Worm (Caenorhabditis elegans) whole organism, late embryonic: ENCODE measurements around the gene oac-22.

ENCODE experiments used
- C38D4.7 ChIP-seq: fragments of 200-800 bp; sonication (Bioruptor generic); optimal IDR thresholded peaks from 2 replicates; lab custom pipeline; 2018; ENCODE audit warnings: mild to moderate bottlenecking, missing genetic modification characterization, moderate library complexity, missing compliant biosample characterization
- F13H6.1 ChIP-seq: sonication (generic microtip); optimal IDR thresholded peaks from 2 replicates; lab custom pipeline; 2016; ENCODE audit warnings: missing genetic modification characterization, missing compliant biosample characterization
- K09A11.1 ChIP-seq: sonication (generic microtip); optimal IDR thresholded peaks from 2 replicates; lab custom pipeline; 2017; ENCODE audit warnings: antibody characterized with exemption, mild to moderate bottlenecking, missing genetic modification characterization, missing compliant biosample characterization; ENCODE audit not compliant: insufficient read depth
- Y22D7AL.16 ChIP-seq: sonication (generic microtip); optimal IDR thresholded peaks from 2 replicates; lab custom pipeline; 2016; ENCODE audit warnings: missing genetic modification characterization, missing compliant biosample characterization
- ama-1 ChIP-seq: fragments of 150-350 bp; optimal IDR thresholded peaks from 2 replicates; lab custom pipeline; 2014
- ceh-2 ChIP-seq: sonication (generic microtip); optimal IDR thresholded peaks from 2 replicates; lab custom pipeline; 2016; ENCODE audit warnings: missing genotype, missing genetic modification characterization, missing compliant biosample characterization
- ceh-24 ChIP-seq: sonication (generic microtip); optimal IDR thresholded peaks from 2 replicates; lab custom pipeline; 2016; ENCODE audit warnings: mild to moderate bottlenecking, missing genetic modification characterization, missing compliant biosample characterization
- ceh-9 ChIP-seq: sonication (generic microtip); optimal IDR thresholded peaks from 2 replicates; lab custom pipeline; 2016; ENCODE audit warnings: mild to moderate bottlenecking, missing genetic modification characterization, inconsistent platforms, missing compliant biosample characterization
- che-1 ChIP-seq: sonication (generic microtip); optimal IDR thresholded peaks from 2 replicates; lab custom pipeline; 2016; ENCODE audit warnings: mild to moderate bottlenecking, missing genetic modification characterization, missing compliant biosample characterization
- dve-1 ChIP-seq: sonication (generic microtip); optimal IDR thresholded peaks from 2 replicates; lab custom pipeline; 2017; ENCODE audit warnings: antibody characterized with exemption, mild to moderate bottlenecking, missing genetic modification characterization, missing compliant biosample characterization
- elt-2 ChIP-seq: sonication (generic microtip); optimal IDR thresholded peaks from 2 replicates; lab custom pipeline; 2016; ENCODE audit warnings: missing genetic modification reagents, missing genetic modification characterization, missing compliant biosample characterization
- elt-4 ChIP-seq: sonication (generic microtip); optimal IDR thresholded peaks from 2 replicates; lab custom pipeline; 2016; ENCODE audit warnings: missing genetic modification characterization, missing compliant biosample characterization
- eyg-1 ChIP-seq: sonication (generic microtip); optimal IDR thresholded peaks from 2 replicates; lab custom pipeline; 2016; ENCODE audit warnings: missing genotype, missing genetic modification characterization, missing compliant biosample characterization
- fkh-10 ChIP-seq: fragments of 150-350 bp; optimal IDR thresholded peaks from 2 replicates; lab custom pipeline; 2014; ENCODE audit warnings: missing biosample characterization, missing genetic modification reagents, missing genetic modification characterization
- hlh-13 ChIP-seq: fragments of 200-800 bp; sonication (Bioruptor generic); optimal IDR thresholded peaks from 2 replicates; lab custom pipeline; 2018; ENCODE audit warnings: mild to moderate bottlenecking, missing genetic modification characterization, missing compliant biosample characterization
- lim-6 ChIP-seq: sonication (generic microtip); optimal IDR thresholded peaks from 2 replicates; lab custom pipeline; 2016; ENCODE audit warnings: missing genetic modification characterization, missing compliant biosample characterization
- mec-3 ChIP-seq: sonication (generic microtip); optimal IDR thresholded peaks from 2 replicates; lab custom pipeline; 2016; ENCODE audit warnings: borderline replicate concordance, missing genetic modification characterization, missing compliant biosample characterization
- nhr-11 ChIP-seq: fragments of 150-350 bp; optimal IDR thresholded peaks from 2 replicates; lab custom pipeline; 2014; ENCODE audit warnings: missing biosample characterization, missing genetic modification characterization
- npax-4 ChIP-seq: sonication (generic microtip); optimal IDR thresholded peaks from 2 replicates; lab custom pipeline; 2016; ENCODE audit warnings: missing genetic modification characterization, missing compliant biosample characterization
- pag-3 ChIP-seq: sonication (generic microtip); optimal IDR thresholded peaks from 2 replicates; lab custom pipeline; 2016; ENCODE audit warnings: missing compliant biosample characterization, missing genetic modification characterization, borderline replicate concordance
- pax-1 ChIP-seq: fragments of 150-350 bp; optimal IDR thresholded peaks from 2 replicates; lab custom pipeline; 2014; ENCODE audit warnings: missing biosample characterization, missing genetic modification characterization
- pha-2 ChIP-seq: sonication (generic microtip); optimal IDR thresholded peaks from 2 replicates; lab custom pipeline; 2017; ENCODE audit warnings: mild to moderate bottlenecking, missing genetic modification characterization, missing compliant biosample characterization
- pha-4 ChIP-seq: fragments of 150-350 bp; optimal IDR thresholded peaks from 2 replicates; lab custom pipeline; 2018; ENCODE audit warnings: missing biosample characterization, missing genetic modification reagents, missing genetic modification characterization
- pqm-1 ChIP-seq: sonication (generic microtip); optimal IDR thresholded peaks from 2 replicates; lab custom pipeline; 2016; ENCODE audit warnings: missing genetic modification characterization, missing compliant biosample characterization
- pros-1 ChIP-seq: fragments of 150-350 bp; optimal IDR thresholded peaks from 2 replicates; lab custom pipeline; 2014; ENCODE audit warnings: missing biosample characterization, missing genetic modification reagents, missing genetic modification characterization
- sdc-2 ChIP-seq: sonication (generic microtip); optimal IDR thresholded peaks from 2 replicates; lab custom pipeline; 2016; ENCODE audit warnings: missing genotype, missing genetic modification characterization, missing compliant biosample characterization
- sox-2 ChIP-seq: fragments of 200-800 bp; sonication (Bioruptor generic); IDR thresholded peaks from 2 replicates; pipeline ENCODE4 v1.3.6; 2022; ENCODE audit warnings: missing genetic modification reagents, missing genetic modification characterization, missing compliant biosample characterization
- tbx-7 ChIP-seq: sonication (generic microtip); optimal IDR thresholded peaks from 2 replicates; lab custom pipeline; 2016; ENCODE audit warnings: missing genotype, missing genetic modification characterization, missing compliant biosample characterization
- ttx-3 ChIP-seq: sonication (generic microtip); optimal IDR thresholded peaks from 2 replicates; lab custom pipeline; 2016; ENCODE audit warnings: missing genetic modification reagents, missing genetic modification characterization, missing compliant biosample characterization
- unc-3 ChIP-seq, 2 experiments: fragments of 200-800 bp in 1 of 2; sonication (Bioruptor generic) in 1 of 2; sonication (generic microtip) in 1 of 2; conservative IDR thresholded peaks in 1 of 2; optimal IDR thresholded peaks in 1 of 2; 2 replicates each; pipeline versions ENCODE4 v1.3.6 to Lab custom; 2016 to 2022; ENCODE audit warnings: missing compliant biosample characterization in 2 of 2, missing genetic modification characterization in 2 of 2, missing genetic modification reagents in 1 of 2
- unc-42 ChIP-seq: sonication (generic microtip); optimal IDR thresholded peaks from 2 replicates; lab custom pipeline; 2016; ENCODE audit warnings: missing genotype, missing genetic modification characterization, missing compliant biosample characterization
- unc-55 ChIP-seq: sonication (generic microtip); optimal IDR thresholded peaks from 2 replicates; lab custom pipeline; 2017; ENCODE audit warnings: missing biosample characterization, missing genetic modification reagents, missing genetic modification characterization
- unc-86 ChIP-seq: sonication (generic microtip); optimal IDR thresholded peaks from 2 replicates; lab custom pipeline; 2016; ENCODE audit warnings: missing genetic modification characterization, missing compliant biosample characterization
- zip-5 ChIP-seq: sonication (generic microtip); optimal IDR thresholded peaks from 2 replicates; lab custom pipeline; 2016; ENCODE audit warnings: missing genetic modification characterization, missing compliant biosample characterization

Gene oac-22

ce11 chrIV:3864944-3865343 is 20.5 kb upstream of the oac-22 start, which contains the start of gene aat-8:
aat-8 (minus strand) TSS chrIV:3865044.
- TF ChIP-seq Y22D7AL.16, result no peak
- TF ChIP-seq sox-2 (GFP tag; lab: Robert Waterston, UW), result no peak
- no peak for TF ChIP-seq mec-3 (tag; lab: Kevin White, UChicago)
- TF ChIP-seq pag-3 (tag; lab: Kevin White, UChicago), result no peak
- TF ChIP-seq unc-42, result no peak
- no peak for TF ChIP-seq K09A11.1 (tag; lab: Kevin White, UChicago)
- no peak for TF ChIP-seq pha-4 (tag; lab: Kevin White, UChicago)
- no peak for TF ChIP-seq fkh-10 (GFP tag; lab: Kevin White, UChicago)
- TF ChIP-seq ceh-9 (tag; lab: Kevin White, UChicago), result no peak
- TF ChIP-seq zip-5 (tag; lab: Kevin White, UChicago), result no peak
- TF ChIP-seq sdc-2 (tag; lab: Kevin White, UChicago), result no peak
- TF ChIP-seq npax-4, result no peak
- no peak for TF ChIP-seq pros-1 (tag; lab: Kevin White, UChicago)
- TF ChIP-seq ceh-2 (tag; lab: Kevin White, UChicago), result no peak
- no peak for TF ChIP-seq C38D4.7 (GFP tag; lab: Kevin White, UChicago)
- no peak for TF ChIP-seq tbx-7 (tag; lab: Kevin White, UChicago)
- TF ChIP-seq dve-1 (tag; lab: Kevin White, UChicago), result no peak
- no peak for TF ChIP-seq che-1

ce11 chrIV:3866018-3866417 is 19.5 kb upstream of the oac-22 start:
- no peak for TF ChIP-seq che-1
- TF ChIP-seq elt-4 (tag; lab: Kevin White, UChicago), result no peak

ce11 chrIV:3867252-3867651 is 18.2 kb upstream of the oac-22 start, which contains the start of gene F37C4.4:
F37C4.4 (plus strand) TSS chrIV:3867309.
- TF ChIP-seq ttx-3 (tag; lab: Kevin White, UChicago) (no peak), sox-2 (GFP tag; lab: Robert Waterston, UW) (no peak), C38D4.7 (GFP tag; lab: Kevin White, UChicago) (no peak), Y22D7AL.16 (no peak), pha-4 (tag; lab: Kevin White, UChicago) (no peak), pag-3 (tag; lab: Kevin White, UChicago) (no peak), ama-1 (lab: Kevin White, UChicago) (no peak), tbx-7 (tag; lab: Kevin White, UChicago) (no peak), pqm-1 (tag; lab: Kevin White, UChicago) (no peak), F13H6.1 (tag; lab: Kevin White, UChicago) (no peak), ceh-24 (tag; lab: Kevin White, UChicago) (no peak), nhr-11 (tag; lab: Kevin White, UChicago) (no peak), unc-3 (GFP tag; conservative IDR thresholded peaks at IDR 0.05; lab: Robert Waterston, UW) (no peak), unc-3 (tag; optimal IDR thresholded peaks at IDR 0.05; lab: Kevin White, UChicago) (no peak), hlh-13 (GFP tag; lab: Kevin White, UChicago) (no peak), lim-6 (tag; lab: Kevin White, UChicago) (no peak), unc-55 (GFP tag; lab: Kevin White, UChicago) (no peak), pha-2 (no peak), pax-1 (tag; lab: Kevin White, UChicago) (no peak), elt-2 (tag; lab: Kevin White, UChicago) (no peak)

- TF ChIP-seq eyg-1 (tag; lab: Kevin White, UChicago), result no peak
- TF ChIP-seq ceh-24 (tag; lab: Kevin White, UChicago), result no peak
- TF ChIP-seq ceh-2 (tag; lab: Kevin White, UChicago), result no peak
- TF ChIP-seq unc-86 (tag; lab: Kevin White, UChicago), result no peak
These were observed 15.6 kb upstream of the oac-22 start for ce11 chrIV:3869875-3870274.
